Worm (Caenorhabditis elegans): ENCODE measurements around the gene ptr-22.

The ptr-22 gene

ce11 chrV:18967479-18968056 lies 36.4 kb upstream of the ptr-22 start, which contains the start of gene Y39B6A.43 (continued):
- peak; percentile 81; the same call in 1 of the 2 replicates for TF ChIP-seq F44E2.7 (GFP tag; IDR thresholded peaks at IDR 0.05)
- TF ChIP-seq snpc-4 (tag; optimal IDR thresholded peaks at IDR 0.05): no peak
- peak; percentile 96 for TF ChIP-seq rbr-2 (tag; optimal IDR thresholded peaks at IDR 0.05)
- TF ChIP-seq sdz-12 (GFP tag; optimal IDR thresholded peaks at IDR 0.05): no peak
- peak; percentile 31 for TF ChIP-seq ceh-32 (tag; optimal IDR thresholded peaks at IDR 0.05; ENCODE audit: poor library complexity)
- peak; percentile 86 for TF ChIP-seq spr-1 (tag; optimal IDR thresholded peaks at IDR 0.05)
- peak; percentile 24 for TF ChIP-seq gei-8 (GFP tag; optimal IDR thresholded peaks at IDR 0.05)
- peak in 1 of 2 experiments; percentile 68 for TF ChIP-seq ZK546.5 (tag; optimal IDR thresholded peaks at IDR 0.05)
- peak; percentile 69 for TF ChIP-seq F10B5.3 (tag; optimal IDR thresholded peaks at IDR 0.05)
- peak; percentile 24 for TF ChIP-seq lir-3 (tag; optimal IDR thresholded peaks at IDR 0.05)
- TF ChIP-seq tag-97 (GFP tag; IDR thresholded peaks at IDR 0.05): 0 out of 2 replicates have a peak, but pooled peaks have one; percentile 28
- TF ChIP-seq mes-2 (tag; optimal IDR thresholded peaks at IDR 0.05; ENCODE audit: poor library complexity, severe bottlenecking): peak; percentile 98
- TF ChIP-seq snpc-1.2 (GFP tag; IDR thresholded peaks at IDR 0.05): peak; percentile 86
- TF ChIP-seq mdl-1 (tag; optimal IDR thresholded peaks at IDR 0.05): peak in 1 of 2 experiments; percentile 58
- TF ChIP-seq skn-1 (tag; optimal IDR thresholded peaks at IDR 0.05): peak; percentile 80
- TF ChIP-seq hlh-11 (tag; optimal IDR thresholded peaks at IDR 0.05): peak; percentile 94

- no peak for TF ChIP-seq zip-11 (GFP tag; IDR thresholded peaks at IDR 0.05)
- no peak for TF ChIP-seq fos-1 (tag; optimal IDR thresholded peaks at IDR 0.05)
- no peak for TF ChIP-seq sdz-12 (GFP tag; optimal IDR thresholded peaks at IDR 0.05)
- TF ChIP-seq unc-62 (GFP tag; optimal IDR thresholded peaks at IDR 0.05 in 1 of 2): no peak
- no peak for TF ChIP-seq unc-62 (tag; optimal IDR thresholded peaks at IDR 0.05)
- no peak for TF ChIP-seq mdl-1 (tag; optimal IDR thresholded peaks at IDR 0.05)
Observed at ce11 chrV:18960072-18960471, 28.9 kb upstream of the ptr-22 start, which contains the start of gene ztf-20. Gene ztf-20, minus strand, starts transcription at chrV:18960172.

ce11 chrV:18957267-18957843 lies 26.2 kb upstream of the ptr-22 start, which contains the start of gene hrg-10:
Gene hrg-10, minus strand, starts transcription at chrV:18957317.
- peak; percentile 15 for TF ChIP-seq mep-1 (tag; optimal IDR thresholded peaks at IDR 0.05)
- peak; percentile 24 for TF ChIP-seq pqm-1 (tag; optimal IDR thresholded peaks at IDR 0.05)
- no peak for TF ChIP-seq daf-16 (GFP tag; optimal IDR thresholded peaks at IDR 0.05)
- peak; percentile 88 for TF ChIP-seq daf-16 (tag; optimal IDR thresholded peaks at IDR 0.05)
- TF ChIP-seq dmd-6 (GFP tag; IDR thresholded peaks at IDR 0.05): peak; percentile 44
- peak; percentile 41 for TF ChIP-seq nhr-28 (tag; optimal IDR thresholded peaks at IDR 0.05)
- TF ChIP-seq tag-97 (GFP tag; IDR thresholded peaks at IDR 0.05): no peak
- peak; percentile 3 for TF ChIP-seq nhr-77 (tag; optimal IDR thresholded peaks at IDR 0.05)
- peak; percentile 38 for TF ChIP-seq dve-1 (tag; optimal IDR thresholded peaks at IDR 0.05; ENCODE audit: insufficient read depth)
- no peak for TF ChIP-seq egl-43 (GFP tag; IDR thresholded peaks at IDR 0.05)
- TF ChIP-seq F44E2.7 (GFP tag; IDR thresholded peaks at IDR 0.05): no peak

ce11 chrV:18940826-18941225 lies 9.6 kb upstream of the ptr-22 start:
- TF ChIP-seq ceh-28 (tag; optimal IDR thresholded peaks at IDR 0.05): peak; percentile 94

ce11 chrV:18940341-18940740 lies 9.2 kb upstream of the ptr-22 start, which contains the start of gene Y80D3A.8:
Gene Y80D3A.8, plus strand, starts transcription at chrV:18940641.
- TF ChIP-seq egl-43 (GFP tag; IDR thresholded peaks at IDR 0.05) (no peak), ZK546.5 (tag; optimal IDR thresholded peaks at IDR 0.05) (no peak), skn-1 (tag; optimal IDR thresholded peaks at IDR 0.05) (no peak), lin-39 (tag; optimal IDR thresholded peaks at IDR 0.05) (no peak), nhr-28 (tag; optimal IDR thresholded peaks at IDR 0.05) (no peak), T20F7.1 (GFP tag; optimal IDR thresholded peaks at IDR 0.05) (no peak), nhr-76 (tag; optimal IDR thresholded peaks at IDR 0.05) (no peak), lsy-2 (tag; optimal IDR thresholded peaks at IDR 0.05) (no peak), gei-8 (GFP tag; optimal IDR thresholded peaks at IDR 0.05) (no peak), ZK337.2 (GFP tag; IDR thresholded peaks at IDR 0.05) (no peak), R02D3.7 (tag; optimal IDR thresholded peaks at IDR 0.05) (no peak), fos-1 (tag; optimal IDR thresholded peaks at IDR 0.05) (no peak), ces-1 (GFP tag; optimal IDR thresholded peaks at IDR 0.05) (no peak), dve-1 (tag; optimal IDR thresholded peaks at IDR 0.05; ENCODE audit: insufficient read depth) (no peak), Y48G9A.11 (GFP tag; IDR thresholded peaks at IDR 0.05) (no peak), daf-16 (GFP tag; optimal IDR thresholded peaks at IDR 0.05) (no peak), daf-16 (tag; optimal IDR thresholded peaks at IDR 0.05) (no peak), madf-9 (GFP tag; conservative IDR thresholded peaks at IDR 0.05) (no peak), zip-2 (tag; optimal IDR thresholded peaks at IDR 0.05) (no peak)
